Fruit fly (Drosophila melanogaster): ENCODE data around the gene CG13678.

The CG13678 gene

DNA sequence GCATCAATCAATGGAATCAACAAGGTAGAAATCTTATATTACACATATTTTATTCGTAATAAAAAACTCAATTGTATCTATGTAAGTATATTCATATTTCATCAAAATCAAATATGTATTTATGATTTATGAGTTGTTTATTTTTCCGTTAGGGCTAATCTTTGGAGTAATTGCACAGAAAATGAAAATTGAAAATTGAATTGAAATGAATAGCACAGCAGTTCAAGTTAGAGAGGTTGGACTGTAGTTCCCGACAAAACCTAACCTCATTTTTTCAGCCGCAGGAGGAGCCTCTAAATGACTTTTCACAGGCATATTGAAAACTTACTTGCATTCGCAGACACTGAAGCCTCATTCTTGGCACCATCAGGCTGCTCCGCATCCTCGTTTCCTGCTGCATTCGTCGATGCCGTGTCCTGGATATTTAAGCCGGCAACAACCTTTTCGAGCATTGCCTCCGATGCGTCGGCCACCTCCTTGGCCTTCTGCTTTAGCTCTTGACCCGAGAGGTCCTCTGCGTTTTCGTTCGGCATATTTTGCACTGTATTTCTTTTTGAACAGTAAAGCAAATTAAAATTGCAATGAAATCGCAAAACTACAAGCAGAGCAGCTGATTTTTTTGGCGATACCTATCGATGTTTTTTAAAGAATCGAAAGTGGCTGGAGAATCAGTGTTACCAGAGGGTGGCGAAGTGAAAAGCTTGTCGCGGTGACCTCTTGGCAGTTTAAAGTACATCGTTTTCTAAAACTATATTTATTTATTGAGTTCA, 44.0 kb upstream of the CG13678 start, which contains the start of gene Nmt (continued):
- TF ChIP-seq Eip93F (GFP tag; optimal IDR thresholded peaks at IDR 0.05) (no peak), CG3919 (GFP tag; optimal IDR thresholded peaks at IDR 0.05) (peak; percentile 60), CG8319 (GFP tag; optimal IDR thresholded peaks at IDR 0.05) (peak; percentile 80), eg (GFP tag; IDR thresholded peaks at IDR 0.05) (peak; percentile 51; the same call in 1 of the 3 replicates), CG6792 (GFP tag; optimal IDR thresholded peaks at IDR 0.05) (peak; percentile 52), vri (GFP tag; optimal IDR thresholded peaks at IDR 0.05) (no peak), Hr39 (GFP tag; optimal IDR thresholded peaks at IDR 0.05) (peak; percentile 42), svp (GFP tag) (no peak), CG34406 (GFP tag; optimal IDR thresholded peaks at IDR 0.05) (peak; percentile 41), CG11294 (GFP tag; IDR thresholded peaks at IDR 0.05) (no peak), Lpt (GFP tag; optimal IDR thresholded peaks at IDR 0.05) (no peak), topi (GFP tag; optimal IDR thresholded peaks at IDR 0.05) (no peak), CG15336 (GFP tag; IDR thresholded peaks at IDR 0.05) (peak; percentile 77), CG11762 (GFP tag; optimal IDR thresholded peaks at IDR 0.05; ENCODE audit: insufficient read depth) (no peak), CG8632 (GFP tag; optimal IDR thresholded peaks at IDR 0.05) (peak; percentile 24), CG6808 (GFP tag; optimal IDR thresholded peaks at IDR 0.05) (no peak), Sox15 (GFP tag; optimal IDR thresholded peaks at IDR 0.05) (peak; percentile 13), CG1621 (tag; optimal IDR thresholded peaks at IDR 0.05) (no peak), Sox102F (GFP tag; optimal IDR thresholded peaks at IDR 0.05) (no peak), CG3032 (tag; optimal IDR thresholded peaks at IDR 0.05) (no peak), pdm3 (GFP tag; optimal IDR thresholded peaks at IDR 0.05) (no peak)

DNA sequence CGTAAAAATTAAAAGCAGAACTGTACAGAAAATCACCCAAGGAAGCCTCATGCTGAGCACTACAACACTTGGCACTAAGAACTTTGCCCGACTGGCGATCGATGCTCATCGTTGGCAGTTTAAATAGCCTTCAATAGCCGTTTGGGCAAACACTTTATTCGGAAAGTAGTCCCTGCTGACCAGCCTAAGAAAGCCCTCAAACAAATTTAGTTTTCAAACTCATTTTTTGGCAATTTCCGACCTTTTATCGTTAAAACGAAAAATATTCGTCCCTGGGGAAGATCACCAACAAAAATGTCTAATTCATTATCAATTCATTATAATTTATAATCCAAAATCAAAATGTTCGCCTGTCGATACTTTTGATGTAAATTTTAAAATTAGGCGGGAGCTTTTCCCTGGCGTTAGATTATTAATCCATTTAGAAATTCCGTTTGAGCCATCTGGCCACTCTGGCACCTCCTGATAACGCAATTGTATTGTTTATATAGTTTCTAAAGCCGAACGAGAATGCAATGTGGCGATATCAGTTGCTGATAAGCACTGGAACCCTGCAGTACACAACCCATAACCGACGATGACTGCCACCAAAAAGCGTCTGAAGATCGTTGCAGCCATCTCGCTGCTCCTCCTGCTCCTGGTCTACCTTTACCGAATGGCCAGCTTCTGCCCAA, 41.3 kb upstream of the CG13678 start, which contains the start of the genes mthl7 and Uxs:
Gene mthl7, minus strand, starts transcription at position 51 of the 674 bp plus-strand sequence.
Gene Uxs, plus strand, starts transcription at position 460 of the 674 bp plus-strand sequence.
- TF ChIP-seq CG8319 (GFP tag; optimal IDR thresholded peaks at IDR 0.05) (no peak), CG9139 (GFP tag; optimal IDR thresholded peaks at IDR 0.05) (no peak), CG11294 (GFP tag; IDR thresholded peaks at IDR 0.05) (no peak), Eip78C (GFP tag) (peak; percentile 34), cyc (GFP tag; optimal IDR thresholded peaks at IDR 0.05) (no peak), fkh (GFP tag; optimal IDR thresholded peaks at IDR 0.05) (peak; percentile 65), CG6854 (GFP tag; optimal IDR thresholded peaks at IDR 0.05) (peak; percentile 56)

DNA sequence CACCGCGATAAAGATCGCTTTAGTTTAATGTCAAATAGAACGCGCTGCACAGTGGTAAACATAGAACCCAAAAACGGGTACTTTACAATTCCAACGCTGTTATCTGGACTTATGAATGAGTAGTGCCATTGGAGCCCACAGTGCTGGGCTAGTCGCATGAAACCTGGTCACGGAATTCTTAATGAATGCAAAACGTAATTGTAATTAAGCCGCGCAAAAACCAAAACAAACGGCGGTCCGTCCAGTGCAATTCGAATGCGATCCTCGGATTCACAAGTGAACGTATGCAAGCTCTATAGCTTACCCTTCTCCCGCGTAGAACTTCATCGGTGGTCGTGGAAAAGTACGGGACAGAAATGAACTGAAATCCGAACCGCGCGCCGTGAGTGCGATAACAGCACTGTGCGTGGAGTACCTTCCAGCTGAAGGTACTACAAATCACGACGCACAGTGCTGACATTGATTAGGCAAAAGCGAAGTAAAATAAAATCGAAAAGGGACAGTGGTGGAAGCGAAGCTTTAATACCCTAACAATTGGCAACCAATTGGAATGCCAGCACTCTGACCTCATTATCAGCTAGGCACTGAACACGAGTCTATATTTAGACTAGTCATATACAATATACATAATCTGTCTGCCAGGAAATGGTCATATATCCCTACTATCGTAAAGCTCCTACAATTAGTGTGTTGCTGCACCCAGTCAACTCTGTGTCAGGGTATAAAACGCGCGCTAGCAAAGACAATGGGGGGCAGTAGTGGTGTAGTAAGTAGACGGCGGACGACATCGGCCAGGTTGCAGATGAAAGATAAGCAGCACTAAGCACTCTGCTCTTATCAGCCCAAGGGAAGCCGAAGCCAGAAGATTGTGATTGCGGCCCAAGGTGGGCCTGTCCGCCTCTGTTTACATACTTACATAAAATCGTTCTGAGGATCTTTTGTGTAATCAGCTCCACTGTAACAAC, 36.4 kb upstream of the CG13678 start:
- TF ChIP-seq CG6792 (GFP tag; optimal IDR thresholded peaks at IDR 0.05) (peak; percentile 63), cyc (GFP tag; optimal IDR thresholded peaks at IDR 0.05) (peak; percentile 31), CG3919 (GFP tag; optimal IDR thresholded peaks at IDR 0.05) (peak; percentile 70), fd85E (GFP tag; optimal IDR thresholded peaks at IDR 0.05) (no peak), fd59A (GFP tag; optimal IDR thresholded peaks at IDR 0.05) (peak; percentile 49), net (GFP tag; optimal IDR thresholded peaks at IDR 0.05) (peak; percentile 55), CG11294 (GFP tag; IDR thresholded peaks at IDR 0.05) (peak; percentile 32; the same call in 1 of the 2 replicates), Sox15 (GFP tag; optimal IDR thresholded peaks at IDR 0.05) (peak; percentile 60), CG16779 (tag; optimal IDR thresholded peaks at IDR 0.05) (peak; percentile 55), Blimp-1 (GFP tag; optimal IDR thresholded peaks at IDR 0.05) (no peak), CG34406 (GFP tag; optimal IDR thresholded peaks at IDR 0.05) (peak; percentile 25), CG3032 (tag; optimal IDR thresholded peaks at IDR 0.05) (peak; percentile 46), CG8119 (GFP tag; IDR thresholded peaks at IDR 0.05) (peak; percentile 50), CG7368 (GFP tag; optimal IDR thresholded peaks at IDR 0.05) (peak; percentile 64), topi (GFP tag; optimal IDR thresholded peaks at IDR 0.05) (peak; percentile 53), CG6276 (GFP tag; optimal IDR thresholded peaks at IDR 0.05) (no peak), Sox14 (GFP tag; optimal IDR thresholded peaks at IDR 0.05) (peak; percentile 82), spab (GFP tag; optimal IDR thresholded peaks at IDR 0.05) (peak; percentile 53), eg (GFP tag; IDR thresholded peaks at IDR 0.05) (peak; percentile 61; the same call in 2 of the 3 replicates), Eip75B (GFP tag; optimal IDR thresholded peaks at IDR 0.05) (peak; percentile 63), salr (GFP tag; optimal IDR thresholded peaks at IDR 0.05) (peak; percentile 23 to 29), Ets96B (tag; optimal IDR thresholded peaks at IDR 0.05) (peak; percentile 58), Hr38 (GFP tag; optimal IDR thresholded peaks at IDR 0.05) (no peak), svp (GFP tag) (peak; percentile 77), CG9139 (GFP tag; optimal IDR thresholded peaks at IDR 0.05) (no peak), CG8319 (GFP tag; optimal IDR thresholded peaks at IDR 0.05) (peak; percentile 46), CG6163 (GFP tag; IDR thresholded peaks at IDR 0.05) (peak; percentile 63; the same call in 2 of the 3 replicates)
